Fruit fly (Drosophila melanogaster) whole organism, embryonic: Measurements from ENCODE around the gene CG12279.
A peak's percentile ranks its signal among the peaks of the same experiment; 100 is the strongest.

ENCODE experiments used
- Bteb2 ChIP-seq: fragments of 200-800 bp; sonication (Bioruptor generic); optimal IDR thresholded peaks from 2 replicates; lab custom pipeline; 2016; ENCODE audit warnings: missing biosample characterization, missing genetic modification characterization
- CG10431 ChIP-seq: fragments of 200-800 bp; sonication (Bioruptor generic); optimal IDR thresholded peaks from 3 replicates; lab custom pipeline; 2018; ENCODE audit warnings: missing biosample characterization, mild to moderate bottlenecking, missing genetic modification characterization
- CG10654 ChIP-seq: fragments of 200-800 bp; sonication (Bioruptor generic); optimal IDR thresholded peaks from 2 replicates; lab custom pipeline; 2016; ENCODE audit warnings: missing biosample characterization, missing genetic modification characterization
- CG12104 ChIP-seq: fragments of 200-800 bp; sonication (Bioruptor generic); optimal IDR thresholded peaks from 3 replicates; lab custom pipeline; 2016; ENCODE audit warnings: missing biosample characterization, missing genetic modification characterization
- CG13123 ChIP-seq: fragments of 200-800 bp; sonication (Bioruptor generic); optimal IDR thresholded peaks from 2 replicates; lab custom pipeline; 2016; ENCODE audit warnings: missing biosample characterization, missing genetic modification characterization
- CG13287 ChIP-seq: fragments of 200-800 bp; sonication (Bioruptor generic); IDR thresholded peaks from 2 replicates; pipeline ENCODE4 v1.3.6; 2022; ENCODE audit warnings: missing biosample characterization, missing genetic modification characterization; ENCODE audit not compliant: partially characterized antibody
- CG14050 ChIP-seq: fragments of 200-800 bp; sonication (Bioruptor generic); IDR thresholded peaks from 3 replicates; pipeline ENCODE4 v1.3.6; 2022; ENCODE audit warnings: missing biosample characterization, missing genetic modification characterization
- CG14667 ChIP-seq: fragments of 200-800 bp; sonication (Bioruptor generic); IDR thresholded peaks from 2 replicates; pipeline ENCODE4 v1.3.6; 2022; ENCODE audit warnings: missing biosample characterization, missing genetic modification characterization
- CG14965 ChIP-seq: fragments of 200-800 bp; sonication (Bioruptor generic); optimal IDR thresholded peaks from 2 replicates; lab custom pipeline; 2016; ENCODE audit warnings: missing biosample characterization, missing genetic modification characterization, borderline replicate concordance
- CG17568 ChIP-seq: fragments of 200-800 bp; sonication (Bioruptor generic); optimal IDR thresholded peaks from 2 replicates; lab custom pipeline; 2018; ENCODE audit warnings: missing biosample characterization, mild to moderate bottlenecking, missing genetic modification characterization, moderate library complexity
- CG2199 ChIP-seq: fragments of 200-800 bp; sonication (Bioruptor generic); IDR thresholded peaks from 3 replicates; pipeline ENCODE4 v1.3.6; 2022; ENCODE audit warnings: missing biosample characterization, missing genetic modification characterization
- CG3281 ChIP-seq: fragments of 200-800 bp; sonication (Bioruptor generic); optimal IDR thresholded peaks from 3 replicates; lab custom pipeline; 2017; ENCODE audit warnings: missing biosample characterization, mild to moderate bottlenecking, missing genetic modification characterization
- CG3995 ChIP-seq: fragments of 200-800 bp; sonication (Bioruptor generic); optimal IDR thresholded peaks from 3 replicates; lab custom pipeline; 2016; ENCODE audit warnings: missing biosample characterization, missing genetic modification characterization
- CG4730 ChIP-seq: fragments of 200-800 bp; sonication (Bioruptor generic); IDR thresholded peaks from 2 replicates; pipeline ENCODE4 v1.3.6; 2022; ENCODE audit warnings: missing biosample characterization, missing genetic modification characterization
- CG4820 ChIP-seq: fragments of 200-800 bp; sonication (Bioruptor generic); optimal IDR thresholded peaks from 3 replicates; lab custom pipeline; 2016; ENCODE audit warnings: missing biosample characterization, missing genetic modification characterization
- CG7357 ChIP-seq: fragments of 200-800 bp; sonication (Bioruptor generic); IDR thresholded peaks from 3 replicates; pipeline ENCODE4 v1.3.6; 2022; ENCODE audit warnings: missing biosample characterization, missing genetic modification characterization
- CG7745 ChIP-seq: fragments of 200-800 bp; sonication (Bioruptor generic); optimal IDR thresholded peaks from 2 replicates; lab custom pipeline; 2018; ENCODE audit warnings: missing biosample characterization, mild to moderate bottlenecking, missing genetic modification characterization, moderate library complexity
- CG7963 ChIP-seq: fragments of 200-800 bp; sonication (Bioruptor generic); IDR thresholded peaks from 3 replicates; pipeline ENCODE4 v1.3.6; 2022; ENCODE audit warnings: missing biosample characterization, missing genetic modification characterization; ENCODE audit not compliant: partially characterized antibody
- CG9437 ChIP-seq: fragments of 200-800 bp; sonication (Bioruptor generic); optimal IDR thresholded peaks from 2 replicates; lab custom pipeline; 2018; ENCODE audit warnings: missing biosample characterization, mild to moderate bottlenecking, missing genetic modification characterization
- CG9932 ChIP-seq: fragments of 200-800 bp; sonication (Bioruptor generic); IDR thresholded peaks from 2 replicates; pipeline ENCODE4 v1.3.6; 2022; ENCODE audit warnings: missing biosample characterization, missing genetic modification characterization
- CrebB ChIP-seq: fragments of 200-800 bp; sonication (Bioruptor generic); optimal IDR thresholded peaks from 3 replicates; lab custom pipeline; 2018; ENCODE audit warnings: missing biosample characterization, mild to moderate bottlenecking, missing genetic modification characterization
- D19A ChIP-seq: fragments of 200-800 bp; optimal IDR thresholded peaks from 3 replicates; lab custom pipeline; 2019; ENCODE audit warnings: missing biosample characterization, mild to moderate bottlenecking, missing genetic modification characterization, moderate library complexity
- Dad ChIP-seq: fragments of 200-800 bp; sonication (Bioruptor generic); optimal IDR thresholded peaks from 3 replicates; lab custom pipeline; 2016; ENCODE audit warnings: missing biosample characterization, missing genetic modification characterization
- H15 ChIP-seq: fragments of 200-800 bp; sonication (Bioruptor generic); IDR thresholded peaks from 3 replicates; pipeline ENCODE4 v1.3.6; 2022; ENCODE audit warnings: missing biosample characterization, missing genetic modification characterization
- HLH54F ChIP-seq: fragments of 200-800 bp; sonication (Bioruptor generic); optimal IDR thresholded peaks from 3 replicates; lab custom pipeline; 2016; ENCODE audit warnings: missing biosample characterization, missing genetic modification characterization
- Hey ChIP-seq: fragments of 200-800 bp; sonication (Bioruptor generic); optimal IDR thresholded peaks from 3 replicates; lab custom pipeline; 2018; ENCODE audit warnings: missing biosample characterization, mild to moderate bottlenecking, missing genetic modification characterization
- Jarid2 ChIP-seq: fragments of 200-800 bp; sonication (Bioruptor generic); optimal IDR thresholded peaks from 3 replicates; lab custom pipeline; 2017; ENCODE audit warnings: mild to moderate bottlenecking, missing biosample characterization, missing genetic modification reagents, missing genetic modification characterization
- Lim3 ChIP-seq: fragments of 200-800 bp; sonication (Bioruptor generic); IDR thresholded peaks from 2 replicates; pipeline ENCODE4 v1.3.6; 2022; ENCODE audit warnings: missing biosample characterization, missing genetic modification characterization
- MBD-R2 ChIP-seq: fragments of 200-800 bp; sonication (Bioruptor generic); IDR thresholded peaks from 2 replicates; pipeline ENCODE4 v1.3.6; 2022; ENCODE audit warnings: missing biosample characterization, missing genetic modification characterization
- MESR4 ChIP-seq: fragments of 200-800 bp; sonication (Bioruptor generic); optimal IDR thresholded peaks from 2 replicates; lab custom pipeline; 2018; ENCODE audit warnings: missing biosample characterization, mild to moderate bottlenecking, missing genetic modification characterization, moderate library complexity
- Nf-YB ChIP-seq: fragments of 200-800 bp; sonication (Bioruptor generic); optimal IDR thresholded peaks from 3 replicates; lab custom pipeline; 2019; ENCODE audit warnings: missing biosample characterization, mild to moderate bottlenecking, missing genetic modification characterization, moderate library complexity
- Six4 ChIP-seq: fragments of 200-800 bp; sonication (Bioruptor generic); optimal IDR thresholded peaks from 2 replicates; lab custom pipeline; 2016; ENCODE audit warnings: missing biosample characterization, missing genetic modification characterization
- Sry-δ ChIP-seq: fragments of 200-800 bp; sonication (Bioruptor generic); optimal IDR thresholded peaks from 2 replicates; lab custom pipeline; 2016; ENCODE audit warnings: missing biosample characterization, missing genetic modification characterization
- ap ChIP-seq: fragments of 200-800 bp; sonication (Bioruptor generic); IDR thresholded peaks from 2 replicates; pipeline ENCODE4 v1.3.6; 2022; ENCODE audit warnings: missing biosample characterization, missing genetic modification characterization
- cas ChIP-seq: fragments of 200-800 bp; sonication (Bioruptor generic); IDR thresholded peaks from 2 replicates; pipeline ENCODE4 v1.3.6; 2022; ENCODE audit warnings: missing biosample characterization, missing genetic modification characterization
- cg ChIP-seq: fragments of 200-800 bp; sonication (Bioruptor generic); optimal IDR thresholded peaks from 3 replicates; lab custom pipeline; 2019; ENCODE audit warnings: missing biosample characterization, mild to moderate bottlenecking, missing genetic modification characterization, moderate library complexity
- chn ChIP-seq: fragments of 200-800 bp; sonication (Bioruptor generic); optimal IDR thresholded peaks from 2 replicates; lab custom pipeline; 2016; ENCODE audit warnings: missing biosample characterization, missing genetic modification characterization
- crol ChIP-seq: fragments of 200-800 bp; sonication (Bioruptor generic); IDR thresholded peaks from 2 replicates; pipeline ENCODE4 v1.3.6; 2022; ENCODE audit warnings: missing biosample characterization, missing genetic modification characterization
- danr ChIP-seq: fragments of 200-800 bp; sonication (Bioruptor generic); IDR thresholded peaks from 2 replicates; pipeline ENCODE4 v1.3.6; 2022; ENCODE audit warnings: missing biosample characterization, missing genetic modification characterization
- disco-r ChIP-seq: fragments of 200-800 bp; sonication (Bioruptor generic); optimal IDR thresholded peaks from 2 replicates; lab custom pipeline; 2016; ENCODE audit warnings: missing biosample characterization, missing genetic modification characterization
- dysf ChIP-seq: fragments of 200-800 bp; sonication (Bioruptor generic); IDR thresholded peaks from 3 replicates; pipeline ENCODE4 v1.3.6; 2022; ENCODE audit warnings: missing biosample characterization, missing genetic modification characterization
- ftz-f1 ChIP-seq: fragments of 200-800 bp; sonication (Bioruptor generic); optimal IDR thresholded peaks from 2 replicates; lab custom pipeline; 2016; ENCODE audit warnings: missing biosample characterization, missing genetic modification characterization
- insv ChIP-seq, 2 experiments: fragments of 200-800 bp; sonication (Bioruptor generic); optimal IDR thresholded peaks; 3 replicates each; lab custom pipeline; 2016 to 2018; ENCODE audit warnings: missing biosample characterization in 2 of 2, missing genetic modification characterization in 2 of 2
- inv ChIP-seq: fragments of 200-800 bp; sonication (Bioruptor generic); IDR thresholded peaks from 2 replicates; pipeline ENCODE4 v1.3.6; 2022; ENCODE audit warnings: missing biosample characterization, missing genetic modification characterization; ENCODE audit not compliant: partially characterized antibody
- lilli ChIP-seq: fragments of 200-800 bp; sonication (Bioruptor generic); optimal IDR thresholded peaks from 3 replicates; lab custom pipeline; 2016; ENCODE audit warnings: missing biosample characterization, missing genetic modification characterization
- nerfin-1 ChIP-seq: fragments of 200-800 bp; sonication (Bioruptor generic); optimal IDR thresholded peaks from 3 replicates; lab custom pipeline; 2019; ENCODE audit warnings: missing biosample characterization, mild to moderate bottlenecking, missing genetic modification characterization, moderate library complexity
- repo ChIP-seq: fragments of 200-800 bp; sonication (Bioruptor generic); optimal IDR thresholded peaks from 2 replicates; lab custom pipeline; 2016; ENCODE audit warnings: missing biosample characterization, missing genetic modification characterization
- rib ChIP-seq: fragments of 200-800 bp; sonication (Bioruptor generic); IDR thresholded peaks from 2 replicates; pipeline ENCODE4 v1.3.6; 2022; ENCODE audit warnings: missing biosample characterization, missing genetic modification characterization
- ro ChIP-seq: fragments of 200-800 bp; sonication (Bioruptor generic); IDR thresholded peaks from 2 replicates; pipeline ENCODE4 v1.3.6; 2022; ENCODE audit warnings: missing biosample characterization, missing genetic modification characterization
- shn ChIP-seq: fragments of 200-800 bp; sonication (Bioruptor generic); optimal IDR thresholded peaks from 3 replicates; lab custom pipeline; 2016; ENCODE audit warnings: missing biosample characterization, missing genetic modification characterization
- sima ChIP-seq: fragments of 200-800 bp; sonication (Bioruptor generic); optimal IDR thresholded peaks from 2 replicates; lab custom pipeline; 2016; ENCODE audit warnings: missing biosample characterization, missing genetic modification characterization
- ssp ChIP-seq: fragments of 200-800 bp; sonication (Bioruptor generic); IDR thresholded peaks from 2 replicates; pipeline ENCODE4 v1.3.6; 2022; ENCODE audit warnings: missing biosample characterization, missing genetic modification characterization
- twi ChIP-seq: fragments of 200-800 bp; optimal IDR thresholded peaks from 2 replicates; lab custom pipeline; 2019; ENCODE audit warnings: missing biosample characterization, mild to moderate bottlenecking, missing genetic modification characterization, moderate library complexity

The CG12279 gene

dm6 chr3R:12751027-12751426 lies 46.1 kb downstream of the CG12279 start (continued):
- TF ChIP-seq Nf-YB (GFP tag; lab: Kevin White, UChicago) (no peak), ssp (no peak), Lim3 (GFP tag; lab: Robert Waterston, UW) (no peak), CG13287 (GFP tag; lab: Robert Waterston, UW) (no peak), H15 (GFP tag; lab: Robert Waterston, UW) (0 out of 3 replicates have a peak, but pooled peaks have one; percentile 19), danr (no peak), cg (GFP tag; lab: Kevin White, UChicago) (no peak), CG12104 (GFP tag; lab: Kevin White, UChicago) (no peak), CG10431 (GFP tag; lab: Kevin White, UChicago) (no peak), CG14667 (no peak), Jarid2 (GFP tag; lab: Kevin White, UChicago) (no peak), CG3995 (GFP tag; lab: Kevin White, UChicago) (no peak), CG3281 (GFP tag; lab: Kevin White, UChicago) (peak; percentile 18), CG17568 (GFP tag; lab: Kevin White, UChicago) (no peak), CG7357 (no peak), dysf (0 out of 3 replicates have a peak, but pooled peaks have one; percentile 38), cas (no peak), MBD-R2 (GFP tag; lab: Robert Waterston, UW) (no peak), CG9437 (GFP tag; lab: Kevin White, UChicago) (no peak), CG7963 (GFP tag; lab: Robert Waterston, UW) (no peak), inv (GFP tag; lab: Robert Waterston, UW) (no peak), MESR4 (GFP tag; lab: Kevin White, UChicago) (no peak), ap (GFP tag; lab: Robert Waterston, UW) (no peak), CG10654 (GFP tag; lab: Kevin White, UChicago) (no peak), D19A (no peak), Bteb2 (GFP tag; lab: Kevin White, UChicago) (no peak), CG9932 (GFP tag; lab: Robert Waterston, UW) (0 out of 2 replicates have a peak, but pooled peaks have one; percentile 11), Hey (tag; lab: Kevin White, UChicago) (no peak), CG7745 (tag; lab: Kevin White, UChicago) (no peak), CG14050 (peak; percentile 14; the same call in 1 of the 3 replicates), CG13123 (GFP tag; lab: Kevin White, UChicago) (no peak), CrebB (tag; lab: Kevin White, UChicago) (no peak), chn (GFP tag; lab: Kevin White, UChicago) (no peak), rib (GFP tag; lab: Robert Waterston, UW) (no peak), ro (no peak), nerfin-1 (no peak), twi (tag; lab: Kevin White, UChicago) (no peak), disco-r (GFP tag; lab: Kevin White, UChicago) (no peak), CG2199 (GFP tag; lab: Robert Waterston, UW) (no peak), repo (GFP tag; lab: Kevin White, UChicago) (no peak), HLH54F (GFP tag; lab: Kevin White, UChicago) (no peak), CG4820 (GFP tag; lab: Kevin White, UChicago) (no peak), ftz-f1 (GFP tag; lab: Kevin White, UChicago) (no peak), sima (GFP tag; lab: Kevin White, UChicago) (no peak), lilli (GFP tag; lab: Kevin White, UChicago) (peak; percentile 5), CG14965 (GFP tag; lab: Kevin White, UChicago) (no peak), Sry-δ (GFP tag; lab: Kevin White, UChicago) (no peak), shn (GFP tag; lab: Kevin White, UChicago) (no peak), crol (no peak), Six4 (GFP tag; lab: Kevin White, UChicago) (no peak), Dad (GFP tag; lab: Kevin White, UChicago) (no peak), CG4730 (GFP tag; lab: Robert Waterston, UW) (no peak), insv (GFP tag; optimal IDR thresholded peaks at IDR 0.05; lab: Kevin White, UChicago) (no peak)
